Fruit fly (Drosophila melanogaster): Measurements from ENCODE around the gene mid.
A peak's percentile ranks its signal among the peaks of the same experiment; 100 is the strongest.

The mid gene

dm6 chr2L:5433403-5434023 is 27.9 kb upstream of the mid start (continued):
- no peak for TF ChIP-seq hth (optimal IDR thresholded peaks at IDR 0.05)
- TF ChIP-seq ap (GFP tag; IDR thresholded peaks at IDR 0.05) = no peak
- TF ChIP-seq CG31388 (GFP tag; optimal IDR thresholded peaks at IDR 0.05) = no peak
- no peak for TF ChIP-seq Neu2 (GFP tag; optimal IDR thresholded peaks at IDR 0.05; ENCODE audit: borderline replicate concordance)
- TF ChIP-seq Med (GFP tag) = peak; percentile 61
- no peak for TF ChIP-seq Sry-δ (GFP tag; optimal IDR thresholded peaks at IDR 0.05)
- no peak for TF ChIP-seq pb (GFP tag; optimal IDR thresholded peaks at IDR 0.05)
- TF ChIP-seq CG6272 (GFP tag; IDR thresholded peaks at IDR 0.05) = no peak
- TF ChIP-seq her (GFP tag; optimal IDR thresholded peaks at IDR 0.05) = no peak
- no peak for TF ChIP-seq CG17912 (GFP tag; optimal IDR thresholded peaks at IDR 0.05)
- TF ChIP-seq CG13424 (tag; optimal IDR thresholded peaks at IDR 0.05) = no peak
- no peak for TF ChIP-seq CG12104 (GFP tag; optimal IDR thresholded peaks at IDR 0.05)
- no peak for TF ChIP-seq CG10654 (GFP tag; optimal IDR thresholded peaks at IDR 0.05)
- no peak for TF ChIP-seq CG7271 (tag; optimal IDR thresholded peaks at IDR 0.05)
- no peak for TF ChIP-seq Deaf1 (tag; optimal IDR thresholded peaks at IDR 0.05)
- TF ChIP-seq CG11456 (GFP tag; IDR thresholded peaks at IDR 0.05) = no peak
- TF ChIP-seq hbn (GFP tag; IDR thresholded peaks at IDR 0.05; ENCODE audit: partially characterized antibody) = no peak
- no peak for TF ChIP-seq wdn (GFP tag; IDR thresholded peaks at IDR 0.05)
- TF ChIP-seq kay (GFP tag; optimal IDR thresholded peaks at IDR 0.05) = no peak
- TF ChIP-seq dm (GFP tag; optimal IDR thresholded peaks at IDR 0.05) = no peak
- TF ChIP-seq Dbx (GFP tag; IDR thresholded peaks at IDR 0.05) = no peak
- TF ChIP-seq CG9797 (GFP tag; optimal IDR thresholded peaks at IDR 0.05) = no peak
- TF ChIP-seq Hr51 (GFP tag; optimal IDR thresholded peaks at IDR 0.05) = no peak
- TF ChIP-seq CG10959 (GFP tag; IDR thresholded peaks at IDR 0.05) = peak; percentile 35; the same call in 1 of the 2 replicates
- no peak for TF ChIP-seq CrebB (tag; optimal IDR thresholded peaks at IDR 0.05)
- no peak for TF ChIP-seq peb (GFP tag; IDR thresholded peaks at IDR 0.05)
- no peak for TF ChIP-seq Adf1 (GFP tag; IDR thresholded peaks at IDR 0.05)
- TF ChIP-seq CG14441 (GFP tag; IDR thresholded peaks at IDR 0.05) = no peak
- no peak for TF ChIP-seq CG17359 (tag; optimal IDR thresholded peaks at IDR 0.05)
- TF ChIP-seq pan (optimal IDR thresholded peaks at IDR 0.05) = no peak
- TF ChIP-seq pan (GFP tag; optimal IDR thresholded peaks at IDR 0.05 in 1 of 2, IDR thresholded peaks at IDR 0.05 in 1 of 2) = no peak
- TF ChIP-seq CG12155 (GFP tag; optimal IDR thresholded peaks at IDR 0.05) = no peak
- TF ChIP-seq ro (GFP tag; IDR thresholded peaks at IDR 0.05) = no peak
- TF ChIP-seq Bdp1 (GFP tag; optimal IDR thresholded peaks at IDR 0.05) = no peak
- TF ChIP-seq tup (GFP tag; optimal IDR thresholded peaks at IDR 0.05) = no peak
- TF ChIP-seq CG10321 (GFP tag; IDR thresholded peaks at IDR 0.05) = no peak
- no peak for TF ChIP-seq Dll (GFP tag; IDR thresholded peaks at IDR 0.05; ENCODE audit: partially characterized antibody)
- TF ChIP-seq PHDP (tag; optimal IDR thresholded peaks at IDR 0.05) = no peak
- TF ChIP-seq CG8765 (GFP tag; IDR thresholded peaks at IDR 0.05) = no peak; the same call in 1 of the 2 replicates
- TF ChIP-seq sob (GFP tag; IDR thresholded peaks at IDR 0.05) = no peak
- TF ChIP-seq CG10267 (tag; optimal IDR thresholded peaks at IDR 0.05) = peak; percentile 35
- TF ChIP-seq CG17829 (tag; optimal IDR thresholded peaks at IDR 0.05) = peak; percentile 35
- TF ChIP-seq Dref (GFP tag; IDR thresholded peaks at IDR 0.05) = no peak
- no peak for TF ChIP-seq cas (GFP tag; IDR thresholded peaks at IDR 0.05)
- 0 out of 3 replicates have a peak, but pooled peaks have one; percentile 9 for TF ChIP-seq C15 (GFP tag; IDR thresholded peaks at IDR 0.05)
- TF ChIP-seq Atf3 (GFP tag; optimal IDR thresholded peaks at IDR 0.05) = no peak
- peak; percentile 44; the same call in 1 of the 2 replicates for TF ChIP-seq CG17328 (GFP tag; IDR thresholded peaks at IDR 0.05)
- no peak for TF ChIP-seq bbx (GFP tag; IDR thresholded peaks at IDR 0.05; ENCODE audit: partially characterized antibody)
- TF ChIP-seq HLH4C (GFP tag; IDR thresholded peaks at IDR 0.05; ENCODE audit: partially characterized antibody) = no peak
- TF ChIP-seq CG11093 (GFP tag; IDR thresholded peaks at IDR 0.05) = no peak
- TF ChIP-seq CG1647 (GFP tag; optimal IDR thresholded peaks at IDR 0.05) = no peak
- TF ChIP-seq cg (GFP tag; optimal IDR thresholded peaks at IDR 0.05) = no peak

Data from whole organism, embryonic.